Worm (Caenorhabditis elegans): ENCODE measurements around the gene F52D10.2.

DNA sequence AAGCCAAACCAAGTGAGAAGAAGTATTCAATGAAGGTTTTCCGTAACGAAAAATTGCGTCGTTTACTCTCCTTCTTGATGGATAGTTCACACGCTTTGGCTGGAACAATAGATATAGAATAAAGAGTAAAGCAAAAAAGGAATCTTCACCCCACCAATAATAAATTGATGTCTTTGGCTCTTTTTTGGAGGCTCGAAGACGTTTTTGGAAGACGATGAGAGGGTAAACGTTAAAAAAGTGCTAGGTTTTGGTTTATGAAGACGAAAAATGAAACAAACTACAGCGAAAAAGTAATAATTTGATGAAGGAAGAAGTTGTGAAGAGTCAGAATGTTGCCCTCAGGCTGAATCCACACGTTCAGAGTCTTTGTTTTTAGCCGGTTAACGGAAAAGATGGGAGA lies 30.5 kb upstream of the F52D10.2 start, which contains the start of gene sto-3:
- TF ChIP-seq nhr-23 (tag; optimal IDR thresholded peaks at IDR 0.05) (no peak), nhr-237 (tag; optimal IDR thresholded peaks at IDR 0.05) (no peak), ama-1 (optimal IDR thresholded peaks at IDR 0.05) (no peak), tbx-2 (tag; optimal IDR thresholded peaks at IDR 0.05) (no peak), mdl-1 (tag; optimal IDR thresholded peaks at IDR 0.05) (no peak), elt-2 (tag; optimal IDR thresholded peaks at IDR 0.05) (no peak), nhr-77 (tag; optimal IDR thresholded peaks at IDR 0.05) (no peak), ceh-82 (tag; optimal IDR thresholded peaks at IDR 0.05) (no peak), elt-1 (tag; optimal IDR thresholded peaks at IDR 0.05) (no peak), ceh-9 (tag; optimal IDR thresholded peaks at IDR 0.05) (no peak), lin-39 (tag; optimal IDR thresholded peaks at IDR 0.05) (no peak), nhr-25 (tag; optimal IDR thresholded peaks at IDR 0.05) (no peak), skn-1 (tag; optimal IDR thresholded peaks at IDR 0.05) (no peak)

All from whole organism, L3 larva.